Worm (Caenorhabditis elegans) whole organism, early embryonic: Measurements from ENCODE around the gene txdc-17.

Experiments
- ama-1 ChIP-seq: fragments of 150-350 bp; optimal IDR thresholded peaks from 2 replicates; lab custom pipeline; 2014
- hmg-4 ChIP-seq: fragments of 200-800 bp; sonication (Bioruptor generic); optimal IDR thresholded peaks from 2 replicates; lab custom pipeline; 2018; ENCODE audit warnings: mild to moderate bottlenecking, missing genetic modification characterization, missing compliant biosample characterization

DNA sequence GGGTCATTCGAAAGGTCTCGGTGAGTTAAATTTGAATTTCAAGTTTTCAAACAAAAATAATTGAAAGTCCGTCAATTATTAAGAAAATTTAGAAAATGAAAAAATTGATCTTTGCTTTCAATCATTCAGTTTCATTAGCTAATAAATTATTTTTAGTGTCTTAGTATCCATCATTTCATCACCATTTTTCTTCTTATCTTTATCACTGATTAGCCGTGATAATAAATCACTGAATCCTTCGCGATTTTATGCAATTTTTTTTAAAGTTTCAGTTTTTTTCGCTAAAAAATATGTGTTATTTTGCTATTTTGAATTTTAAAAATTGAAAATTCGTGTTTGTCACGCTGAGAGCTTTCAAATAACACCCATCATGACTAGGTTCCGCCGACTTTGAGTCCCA lies 34.6 kb downstream of the txdc-17 start:
- TF ChIP-seq hmg-4 (GFP tag; lab: Kevin White, UChicago) (no peak), ama-1 (lab: Kevin White, UChicago) (no peak)
